Fruit fly (Drosophila melanogaster): ENCODE measurements around the gene CG14645.

DNA sequence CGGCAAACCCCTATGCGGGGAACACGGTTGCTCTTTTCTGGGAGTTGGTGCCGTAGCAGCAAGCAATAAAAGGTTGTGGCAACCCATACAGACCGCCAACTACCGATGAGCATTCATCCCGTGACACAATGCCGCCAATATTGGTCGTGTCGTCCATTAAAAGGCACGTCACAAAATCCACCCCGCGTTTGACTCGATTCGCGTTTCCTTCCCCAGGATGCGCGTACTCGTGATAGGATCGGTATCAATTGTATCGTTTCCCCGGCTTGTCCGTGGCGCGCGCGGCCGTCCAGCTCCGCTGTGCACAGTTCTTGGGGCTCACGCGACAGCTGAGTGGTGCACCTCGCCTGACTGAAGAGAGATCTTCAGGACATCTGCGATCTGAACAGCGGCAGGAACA lies 15.3 kb downstream of the CG14645 start:
- TF ChIP-seq cnc (optimal IDR thresholded peaks at IDR 0.05) (no peak), CG5204 (GFP tag; optimal IDR thresholded peaks at IDR 0.05) (no peak), ovo (GFP tag; optimal IDR thresholded peaks at IDR 0.05) (no peak), pad (GFP tag; optimal IDR thresholded peaks at IDR 0.05) (no peak), Mnt (GFP tag; optimal IDR thresholded peaks at IDR 0.05) (no peak), CG1620 (GFP tag; optimal IDR thresholded peaks at IDR 0.05) (no peak), tj (GFP tag; optimal IDR thresholded peaks at IDR 0.05) (no peak), kay (GFP tag; ENCODE audit: borderline replicate concordance) (no peak), Crg-1 (GFP tag; optimal IDR thresholded peaks at IDR 0.05) (no peak), bab1 (GFP tag; optimal IDR thresholded peaks at IDR 0.05) (no peak), CG7101 (tag; optimal IDR thresholded peaks at IDR 0.05) (no peak), CG14711 (tag; optimal IDR thresholded peaks at IDR 0.05) (no peak), CG33017 (tag; optimal IDR thresholded peaks at IDR 0.05) (no peak), CG12768 (GFP tag; optimal IDR thresholded peaks at IDR 0.05) (no peak)

All from whole organism, adult.